Fruit fly (Drosophila melanogaster): ENCODE results near the gene CG7920.

Gene CG7920

dm6 chr3R:30061154-30061482 lies 46.0 kb upstream of the CG7920 start (continued):
- no peak; the same call in 1 of the 2 replicates for TF ChIP-seq crol (GFP tag; IDR thresholded peaks at IDR 0.05)
- TF ChIP-seq row (GFP tag; IDR thresholded peaks at IDR 0.05), result peak; percentile 91
- TF ChIP-seq pnt (GFP tag; optimal IDR thresholded peaks at IDR 0.05), result peak; percentile 89
- TF ChIP-seq CoRest (tag; optimal IDR thresholded peaks at IDR 0.05), result peak; percentile 70
- TF ChIP-seq CG16779 (GFP tag; IDR thresholded peaks at IDR 0.05), result 0 out of 2 replicates have a peak, but pooled peaks have one; percentile 59
- TF ChIP-seq CG5180 (GFP tag; optimal IDR thresholded peaks at IDR 0.05), result peak; percentile 81
- peak; percentile 72 for TF ChIP-seq CG6272 (GFP tag; IDR thresholded peaks at IDR 0.05)
- peak; percentile 60 for TF ChIP-seq CG30020 (tag; optimal IDR thresholded peaks at IDR 0.05)
- peak; percentile 77 to 92 for TF ChIP-seq chif (GFP tag; optimal IDR thresholded peaks at IDR 0.05)
- peak; percentile 73; the same call in 1 of the 2 replicates for TF ChIP-seq wdn (GFP tag; IDR thresholded peaks at IDR 0.05)
- peak; percentile 88 for TF ChIP-seq Fer1 (GFP tag; optimal IDR thresholded peaks at IDR 0.05)
- peak; percentile 92 for TF ChIP-seq ranshi (GFP tag; IDR thresholded peaks at IDR 0.05)
- TF ChIP-seq CG17612 (GFP tag; IDR thresholded peaks at IDR 0.05), result peak; percentile 75
- TF ChIP-seq unc-4 (GFP tag; IDR thresholded peaks at IDR 0.05; ENCODE audit: partially characterized antibody), result no peak
- peak; percentile 88 for TF ChIP-seq gcm (GFP tag; optimal IDR thresholded peaks at IDR 0.05)
- TF ChIP-seq sna (GFP tag; IDR thresholded peaks at IDR 0.05; ENCODE audit: partially characterized antibody), result no peak
- peak; percentile 86 for TF ChIP-seq CG1792 (GFP tag; optimal IDR thresholded peaks at IDR 0.05)
- TF ChIP-seq chm (GFP tag; IDR thresholded peaks at IDR 0.05), result peak; percentile 94
- peak; percentile 69 for TF ChIP-seq tio (GFP tag; optimal IDR thresholded peaks at IDR 0.05)
- TF ChIP-seq CG1602 (GFP tag; optimal IDR thresholded peaks at IDR 0.05), result peak; percentile 68
- peak; percentile 82 for TF ChIP-seq CG17802 (tag; optimal IDR thresholded peaks at IDR 0.05)
- TF ChIP-seq CG7556 (GFP tag; optimal IDR thresholded peaks at IDR 0.05), result peak; percentile 81
- peak; percentile 98 for TF ChIP-seq sens (GFP tag)
- TF ChIP-seq corto (GFP tag; optimal IDR thresholded peaks at IDR 0.05), result peak; percentile 55
- peak; percentile 83 for TF ChIP-seq Dad (GFP tag; optimal IDR thresholded peaks at IDR 0.05)
- peak; percentile 82 for TF ChIP-seq CG31441 (GFP tag; IDR thresholded peaks at IDR 0.05)
- TF ChIP-seq Mad (GFP tag; optimal IDR thresholded peaks at IDR 0.05), result peak; percentile 50
- peak; percentile 86 for TF ChIP-seq slp2 (GFP tag; optimal IDR thresholded peaks at IDR 0.05)
- peak; percentile 82 for TF ChIP-seq CG33213 (GFP tag; optimal IDR thresholded peaks at IDR 0.05)
- TF ChIP-seq Rfx (GFP tag; IDR thresholded peaks at IDR 0.05), result peak; percentile 83
- TF ChIP-seq CG1529 (GFP tag; optimal IDR thresholded peaks at IDR 0.05), result peak; percentile 63
- TF ChIP-seq dati (GFP tag; IDR thresholded peaks at IDR 0.05), result peak; percentile 83
- TF ChIP-seq luna (GFP tag; optimal IDR thresholded peaks at IDR 0.05), result peak; percentile 20
- peak; percentile 78 for TF ChIP-seq her (GFP tag; optimal IDR thresholded peaks at IDR 0.05)
- peak in 1 of 3 experiments; percentile 83 for TF ChIP-seq Stat92E (GFP tag; optimal IDR thresholded peaks at IDR 0.05)
- TF ChIP-seq Mes4 (GFP tag; optimal IDR thresholded peaks at IDR 0.05), result peak; percentile 64
- TF ChIP-seq usp (GFP tag; optimal IDR thresholded peaks at IDR 0.05), result no peak
- no peak for TF ChIP-seq CG15479 (GFP tag; optimal IDR thresholded peaks at IDR 0.05)
- peak; percentile 96 for TF ChIP-seq Asciz (GFP tag; optimal IDR thresholded peaks at IDR 0.05)
- TF ChIP-seq CG6791 (GFP tag; IDR thresholded peaks at IDR 0.05; ENCODE audit: partially characterized antibody), result no peak
- peak; percentile 93 for TF ChIP-seq so (GFP tag; IDR thresholded peaks at IDR 0.05)
- no peak for TF ChIP-seq CG13287 (GFP tag; IDR thresholded peaks at IDR 0.05; ENCODE audit: partially characterized antibody)
- peak; percentile 80 for TF ChIP-seq Abd-B (GFP tag; optimal IDR thresholded peaks at IDR 0.05)
- peak; percentile 92 for TF ChIP-seq B-H1 (GFP tag; IDR thresholded peaks at IDR 0.05)
- peak; percentile 85 for TF ChIP-seq CG11696 (GFP tag; IDR thresholded peaks at IDR 0.05)
- no peak for TF ChIP-seq HLH4C (GFP tag; IDR thresholded peaks at IDR 0.05; ENCODE audit: partially characterized antibody)
- TF ChIP-seq CG17385 (GFP tag; optimal IDR thresholded peaks at IDR 0.05), result peak; percentile 70
- TF ChIP-seq CG2120 (GFP tag; optimal IDR thresholded peaks at IDR 0.05), result peak; percentile 48
- peak; percentile 76 for TF ChIP-seq BtbVII (GFP tag; optimal IDR thresholded peaks at IDR 0.05)
- TF ChIP-seq HLH54F (GFP tag; optimal IDR thresholded peaks at IDR 0.05), result peak; percentile 30
- peak; percentile 60 for TF ChIP-seq abd-A (tag; optimal IDR thresholded peaks at IDR 0.05)
